Worm (Caenorhabditis elegans) whole organism, late embryonic: ENCODE measurements around the gene C41A3.2.
A peak's percentile ranks its signal among the peaks of the same experiment; 100 is the strongest.

Source experiments
- C08G9.2 ChIP-seq: sonication (generic microtip); optimal IDR thresholded peaks from 2 replicates; lab custom pipeline; 2016; ENCODE audit warnings: mild to moderate bottlenecking, missing genetic modification characterization, moderate library complexity, missing compliant biosample characterization
- F13H6.1 ChIP-seq: sonication (generic microtip); optimal IDR thresholded peaks from 2 replicates; lab custom pipeline; 2016; ENCODE audit warnings: missing genetic modification characterization, missing compliant biosample characterization
- K02D7.2 ChIP-seq: sonication (generic microtip); optimal IDR thresholded peaks from 2 replicates; lab custom pipeline; 2017; ENCODE audit warnings: mild to moderate bottlenecking, missing genetic modification characterization, missing compliant biosample characterization
- K09A11.1 ChIP-seq: sonication (generic microtip); optimal IDR thresholded peaks from 2 replicates; lab custom pipeline; 2017; ENCODE audit warnings: antibody characterized with exemption, mild to moderate bottlenecking, missing genetic modification characterization, missing compliant biosample characterization; ENCODE audit not compliant: insufficient read depth
- T23F11.4 ChIP-seq: fragments of 200-800 bp; sonication (Bioruptor generic); optimal IDR thresholded peaks from 2 replicates; lab custom pipeline; 2018; ENCODE audit warnings: mild to moderate bottlenecking, missing genetic modification characterization, missing compliant biosample characterization
- Y22D7AL.16 ChIP-seq: sonication (generic microtip); optimal IDR thresholded peaks from 2 replicates; lab custom pipeline; 2016; ENCODE audit warnings: missing genetic modification characterization, missing compliant biosample characterization
- ahr-1 ChIP-seq: sonication (generic microtip); optimal IDR thresholded peaks from 2 replicates; lab custom pipeline; 2016; ENCODE audit warnings: missing genetic modification characterization, missing compliant biosample characterization
- ceh-14 ChIP-seq: sonication (generic microtip); optimal IDR thresholded peaks from 2 replicates; lab custom pipeline; 2016; ENCODE audit warnings: missing genotype, missing genetic modification characterization, missing compliant biosample characterization
- ceh-22 ChIP-seq: sonication (generic microtip); optimal IDR thresholded peaks from 2 replicates; lab custom pipeline; 2017; ENCODE audit warnings: missing biosample characterization, missing genetic modification characterization
- ceh-34 ChIP-seq: sonication (generic microtip); optimal IDR thresholded peaks from 2 replicates; lab custom pipeline; 2016; ENCODE audit warnings: mild to moderate bottlenecking, missing genetic modification characterization, missing compliant biosample characterization
- ceh-48 ChIP-seq: sonication (generic microtip); optimal IDR thresholded peaks from 2 replicates; lab custom pipeline; 2016; ENCODE audit warnings: missing genetic modification characterization, inconsistent platforms, missing compliant biosample characterization
- ceh-6 ChIP-seq: fragments of 200-800 bp; sonication (Bioruptor generic); optimal IDR thresholded peaks from 2 replicates; lab custom pipeline; 2018; ENCODE audit warnings: mild to moderate bottlenecking, missing genetic modification characterization, missing compliant biosample characterization
- ceh-9 ChIP-seq: sonication (generic microtip); optimal IDR thresholded peaks from 2 replicates; lab custom pipeline; 2016; ENCODE audit warnings: mild to moderate bottlenecking, missing genetic modification characterization, inconsistent platforms, missing compliant biosample characterization
- dmd-4 ChIP-seq: sonication (generic microtip); optimal IDR thresholded peaks from 2 replicates; lab custom pipeline; 2016; ENCODE audit warnings: borderline replicate concordance, missing genetic modification characterization, missing compliant biosample characterization
- dve-1 ChIP-seq: sonication (generic microtip); optimal IDR thresholded peaks from 2 replicates; lab custom pipeline; 2017; ENCODE audit warnings: antibody characterized with exemption, mild to moderate bottlenecking, missing genetic modification characterization, missing compliant biosample characterization
- elt-4 ChIP-seq: sonication (generic microtip); optimal IDR thresholded peaks from 2 replicates; lab custom pipeline; 2016; ENCODE audit warnings: missing genetic modification characterization, missing compliant biosample characterization
- ets-4 ChIP-seq: sonication (generic microtip); optimal IDR thresholded peaks from 2 replicates; lab custom pipeline; 2016; ENCODE audit warnings: missing genetic modification characterization, missing compliant biosample characterization
- eyg-1 ChIP-seq: sonication (generic microtip); optimal IDR thresholded peaks from 2 replicates; lab custom pipeline; 2016; ENCODE audit warnings: missing genotype, missing genetic modification characterization, missing compliant biosample characterization
- fkh-10 ChIP-seq: fragments of 150-350 bp; optimal IDR thresholded peaks from 2 replicates; lab custom pipeline; 2014; ENCODE audit warnings: missing biosample characterization, missing genetic modification reagents, missing genetic modification characterization
- fkh-6 ChIP-seq: sonication (generic microtip); optimal IDR thresholded peaks from 2 replicates; lab custom pipeline; 2016; ENCODE audit warnings: missing genetic modification characterization, missing compliant biosample characterization
- gmeb-2 ChIP-seq: sonication (generic microtip); optimal IDR thresholded peaks from 2 replicates; lab custom pipeline; 2016; ENCODE audit warnings: missing genetic modification characterization, inconsistent platforms, missing compliant biosample characterization
- hlh-13 ChIP-seq: fragments of 200-800 bp; sonication (Bioruptor generic); optimal IDR thresholded peaks from 2 replicates; lab custom pipeline; 2018; ENCODE audit warnings: mild to moderate bottlenecking, missing genetic modification characterization, missing compliant biosample characterization
- hlh-6 ChIP-seq: sonication (generic microtip); optimal IDR thresholded peaks from 2 replicates; lab custom pipeline; 2016; ENCODE audit warnings: missing genotype, missing genetic modification characterization, missing compliant biosample characterization
- hlh-8 ChIP-seq: sonication (generic microtip); optimal IDR thresholded peaks from 2 replicates; lab custom pipeline; 2016; ENCODE audit warnings: missing genotype, missing genetic modification characterization, missing compliant biosample characterization
- lim-6 ChIP-seq: sonication (generic microtip); optimal IDR thresholded peaks from 2 replicates; lab custom pipeline; 2016; ENCODE audit warnings: missing genetic modification characterization, missing compliant biosample characterization
- lin-11 ChIP-seq: fragments of 200-800 bp; sonication (Bioruptor generic); optimal IDR thresholded peaks from 2 replicates; lab custom pipeline; 2018; ENCODE audit warnings: mild to moderate bottlenecking, missing genetic modification characterization, missing compliant biosample characterization
- nfya-1 ChIP-seq: sonication (generic microtip); optimal IDR thresholded peaks from 2 replicates; lab custom pipeline; 2017; ENCODE audit warnings: missing genetic modification characterization, mild to moderate bottlenecking, missing compliant biosample characterization, antibody characterized with exemption, moderate library complexity
- nhr-11 ChIP-seq: fragments of 150-350 bp; optimal IDR thresholded peaks from 2 replicates; lab custom pipeline; 2014; ENCODE audit warnings: missing biosample characterization, missing genetic modification characterization
- nhr-232 ChIP-seq: sonication (generic microtip); optimal IDR thresholded peaks from 2 replicates; lab custom pipeline; 2016; ENCODE audit warnings: missing genetic modification characterization, missing compliant biosample characterization
- npax-4 ChIP-seq: sonication (generic microtip); optimal IDR thresholded peaks from 2 replicates; lab custom pipeline; 2016; ENCODE audit warnings: missing genetic modification characterization, missing compliant biosample characterization
- odd-2 ChIP-seq: sonication (generic microtip); optimal IDR thresholded peaks from 2 replicates; lab custom pipeline; 2017; ENCODE audit warnings: antibody characterized with exemption, mild to moderate bottlenecking, missing genetic modification characterization, missing compliant biosample characterization
- pha-2 ChIP-seq: sonication (generic microtip); optimal IDR thresholded peaks from 2 replicates; lab custom pipeline; 2017; ENCODE audit warnings: mild to moderate bottlenecking, missing genetic modification characterization, missing compliant biosample characterization
- pha-4 ChIP-seq: fragments of 150-350 bp; optimal IDR thresholded peaks from 2 replicates; lab custom pipeline; 2018; ENCODE audit warnings: missing biosample characterization, missing genetic modification reagents, missing genetic modification characterization
- pqm-1 ChIP-seq: sonication (generic microtip); optimal IDR thresholded peaks from 2 replicates; lab custom pipeline; 2016; ENCODE audit warnings: missing genetic modification characterization, missing compliant biosample characterization
- pros-1 ChIP-seq: fragments of 150-350 bp; optimal IDR thresholded peaks from 2 replicates; lab custom pipeline; 2014; ENCODE audit warnings: missing biosample characterization, missing genetic modification reagents, missing genetic modification characterization
- ref-2 ChIP-seq: sonication (generic microtip); optimal IDR thresholded peaks from 2 replicates; lab custom pipeline; 2016; ENCODE audit warnings: missing genetic modification characterization, missing compliant biosample characterization
- rnt-1 ChIP-seq: sonication (generic microtip); optimal IDR thresholded peaks from 2 replicates; lab custom pipeline; 2016; ENCODE audit warnings: missing genetic modification characterization, missing compliant biosample characterization
- sox-2 ChIP-seq: fragments of 200-800 bp; sonication (Bioruptor generic); IDR thresholded peaks from 2 replicates; pipeline ENCODE4 v1.3.6; 2022; ENCODE audit warnings: missing genetic modification reagents, missing genetic modification characterization, missing compliant biosample characterization
- syd-9 ChIP-seq: sonication (generic microtip); optimal IDR thresholded peaks from 2 replicates; lab custom pipeline; 2016; ENCODE audit warnings: mild to moderate bottlenecking, missing genetic modification characterization, moderate library complexity, missing compliant biosample characterization
- tbx-2 ChIP-seq: sonication (generic microtip); optimal IDR thresholded peaks from 2 replicates; lab custom pipeline; 2016; ENCODE audit warnings: missing genetic modification characterization, missing compliant biosample characterization
- unc-42 ChIP-seq: sonication (generic microtip); optimal IDR thresholded peaks from 2 replicates; lab custom pipeline; 2016; ENCODE audit warnings: missing genotype, missing genetic modification characterization, missing compliant biosample characterization
- unc-55 ChIP-seq: sonication (generic microtip); optimal IDR thresholded peaks from 2 replicates; lab custom pipeline; 2017; ENCODE audit warnings: missing biosample characterization, missing genetic modification reagents, missing genetic modification characterization
- unc-86 ChIP-seq: sonication (generic microtip); optimal IDR thresholded peaks from 2 replicates; lab custom pipeline; 2016; ENCODE audit warnings: missing genetic modification characterization, missing compliant biosample characterization
- zip-5 ChIP-seq: sonication (generic microtip); optimal IDR thresholded peaks from 2 replicates; lab custom pipeline; 2016; ENCODE audit warnings: missing genetic modification characterization, missing compliant biosample characterization

Gene C41A3.2

ce11 chrX:5373597-5373996 lies 40.6 kb downstream of the C41A3.2 start:
- TF ChIP-seq odd-2 (tag; lab: Kevin White, UChicago), result no peak
- no peak for TF ChIP-seq elt-4 (tag; lab: Kevin White, UChicago)
- no peak for TF ChIP-seq Y22D7AL.16 (tag; lab: Kevin White, UChicago)
- TF ChIP-seq unc-42 (tag; lab: Kevin White, UChicago), result no peak
- TF ChIP-seq C08G9.2 (tag; lab: Kevin White, UChicago), result no peak
- TF ChIP-seq sox-2 (GFP tag; lab: Robert Waterston, UW), result no peak
- no peak for TF ChIP-seq K09A11.1
- TF ChIP-seq hlh-8 (tag; lab: Kevin White, UChicago), result no peak
- TF ChIP-seq ceh-34 (tag; lab: Kevin White, UChicago), result no peak
- no peak for TF ChIP-seq pqm-1 (tag; lab: Kevin White, UChicago)
- TF ChIP-seq lim-6 (tag; lab: Kevin White, UChicago), result no peak
- no peak for TF ChIP-seq syd-9 (tag; lab: Kevin White, UChicago)
- no peak for TF ChIP-seq unc-55 (GFP tag; lab: Kevin White, UChicago)
- TF ChIP-seq, all 69 proteins: peak for 0

ce11 chrX:5372638-5373037 lies 41.5 kb downstream of the C41A3.2 start, which contains the start of gene F35C8.8:
F35C8.8 (minus strand) TSS chrX:5372639.
- TF ChIP-seq T23F11.4 (GFP tag; lab: Kevin White, UChicago), result no peak
- no peak for TF ChIP-seq gmeb-2 (tag; lab: Kevin White, UChicago)
- TF ChIP-seq hlh-8 (tag; lab: Kevin White, UChicago), result no peak
- TF ChIP-seq fkh-10 (GFP tag; lab: Kevin White, UChicago), result no peak
- TF ChIP-seq unc-86 (tag; lab: Kevin White, UChicago), result no peak
- no peak for TF ChIP-seq rnt-1 (tag; lab: Kevin White, UChicago)
- TF ChIP-seq nhr-232 (tag; lab: Kevin White, UChicago), result no peak
- no peak for TF ChIP-seq ref-2 (tag; lab: Kevin White, UChicago)

- no peak for TF ChIP-seq lin-11 (tag; lab: Kevin White, UChicago)
- no peak for TF ChIP-seq pros-1
- no peak for TF ChIP-seq ahr-1 (tag; lab: Kevin White, UChicago)
- no peak for TF ChIP-seq dve-1
- TF ChIP-seq ceh-14 (tag; lab: Kevin White, UChicago), result no peak
- no peak for TF ChIP-seq odd-2 (tag; lab: Kevin White, UChicago)
- no peak for TF ChIP-seq dmd-4 (tag; lab: Kevin White, UChicago)
- no peak for TF ChIP-seq pha-2 (tag; lab: Kevin White, UChicago)
Measured at ce11 chrX:5370605-5371004, 43.5 kb downstream of the C41A3.2 start.

- no peak for TF ChIP-seq ets-4 (tag; lab: Kevin White, UChicago)
- no peak for TF ChIP-seq unc-55 (GFP tag; lab: Kevin White, UChicago)
- peak; percentile 32 for TF ChIP-seq ceh-14 (tag; lab: Kevin White, UChicago)
- TF ChIP-seq C08G9.2 (tag; lab: Kevin White, UChicago), result no peak
- no peak for TF ChIP-seq dmd-4 (tag; lab: Kevin White, UChicago)
- TF ChIP-seq nhr-11, result no peak
- TF ChIP-seq ceh-34 (tag; lab: Kevin White, UChicago), result peak; percentile 46
- peak; percentile 30 for TF ChIP-seq tbx-2
- no peak for TF ChIP-seq odd-2 (tag; lab: Kevin White, UChicago)
- TF ChIP-seq fkh-10 (GFP tag; lab: Kevin White, UChicago), result no peak
- TF ChIP-seq ahr-1 (tag; lab: Kevin White, UChicago), result no peak
- TF ChIP-seq hlh-6, result no peak
- no peak for TF ChIP-seq hlh-8 (tag; lab: Kevin White, UChicago)
- TF ChIP-seq pha-4, result no peak
- no peak for TF ChIP-seq T23F11.4 (GFP tag; lab: Kevin White, UChicago)
- TF ChIP-seq eyg-1 (tag; lab: Kevin White, UChicago), result no peak
- no peak for TF ChIP-seq npax-4 (tag; lab: Kevin White, UChicago)
- TF ChIP-seq pqm-1 (tag; lab: Kevin White, UChicago), result no peak
- TF ChIP-seq fkh-6, result no peak
- no peak for TF ChIP-seq hlh-13 (GFP tag; lab: Kevin White, UChicago)
- peak; percentile 82 for TF ChIP-seq ceh-48
- TF ChIP-seq K02D7.2 (tag; lab: Kevin White, UChicago), result no peak
- TF ChIP-seq pros-1, result no peak
- TF ChIP-seq unc-86 (tag; lab: Kevin White, UChicago), result no peak
- TF ChIP-seq ceh-6, result peak; percentile 35
- no peak for TF ChIP-seq ceh-22 (tag; lab: Kevin White, UChicago)
- TF ChIP-seq lin-11 (tag; lab: Kevin White, UChicago), result no peak
- TF ChIP-seq Y22D7AL.16 (tag; lab: Kevin White, UChicago), result no peak
- TF ChIP-seq unc-42 (tag; lab: Kevin White, UChicago), result peak; percentile 71
- no peak for TF ChIP-seq F13H6.1 (tag; lab: Kevin White, UChicago)
- no peak for TF ChIP-seq zip-5 (tag; lab: Kevin White, UChicago)
- no peak for TF ChIP-seq ceh-9 (tag; lab: Kevin White, UChicago)
- TF ChIP-seq ref-2 (tag; lab: Kevin White, UChicago), result no peak
- TF ChIP-seq nfya-1 (tag; lab: Kevin White, UChicago), result peak; percentile 59
Measured at ce11 chrX:5368220-5368619, 45.9 kb downstream of the C41A3.2 start, which contains the start of gene jkk-1. jkk-1 (plus strand) TSS chrX:5368468.
